Worm (Caenorhabditis elegans) whole organism, late embryonic: ENCODE results near the gene glb-25.

ENCODE experiments used
- K09A11.1 ChIP-seq: sonication (generic microtip); optimal IDR thresholded peaks from 2 replicates; lab custom pipeline; 2017; ENCODE audit warnings: antibody characterized with exemption, mild to moderate bottlenecking, missing genetic modification characterization, missing compliant biosample characterization; ENCODE audit not compliant: insufficient read depth
- hlh-30 ChIP-seq: sonication (generic microtip); optimal IDR thresholded peaks from 2 replicates; lab custom pipeline; 2017; ENCODE audit warnings: antibody characterized with exemption, missing genetic modification characterization, missing compliant biosample characterization; ENCODE audit not compliant: insufficient read depth
- pax-1 ChIP-seq: fragments of 150-350 bp; optimal IDR thresholded peaks from 2 replicates; lab custom pipeline; 2014; ENCODE audit warnings: missing biosample characterization, missing genetic modification characterization
- ttx-3 ChIP-seq: sonication (generic microtip); optimal IDR thresholded peaks from 2 replicates; lab custom pipeline; 2016; ENCODE audit warnings: missing genetic modification reagents, missing genetic modification characterization, missing compliant biosample characterization

glb-25 gene

ce11 chrV:1999531-2000094 lies 61.5 kb downstream of the glb-25 start, which contains the start of gene alh-5:
Gene alh-5, minus strand, starts transcription at chrV:1999581.
- TF ChIP-seq K09A11.1 (tag; lab: Kevin White, UChicago) (no peak), hlh-30 (no peak), ttx-3 (tag; lab: Kevin White, UChicago) (no peak), pax-1 (tag; lab: Kevin White, UChicago) (no peak)
- TF ChIP-seq, all 69 proteins: peak for 0
